Worm (Caenorhabditis elegans): ENCODE results near the gene F59E12.3.

- TF ChIP-seq blmp-1 (tag; optimal IDR thresholded peaks at IDR 0.05) (no peak), ceh-90 (tag; optimal IDR thresholded peaks at IDR 0.05) (no peak), ceh-82 (tag; optimal IDR thresholded peaks at IDR 0.05) (no peak), aha-1 (tag; optimal IDR thresholded peaks at IDR 0.05) (no peak), dpl-1 (GFP tag; optimal IDR thresholded peaks at IDR 0.05) (no peak), unc-62 (GFP tag; optimal IDR thresholded peaks at IDR 0.05) (no peak), unc-30 (tag; optimal IDR thresholded peaks at IDR 0.05) (no peak), mdl-1 (tag; optimal IDR thresholded peaks at IDR 0.05) (no peak), ztf-11 (tag; optimal IDR thresholded peaks at IDR 0.05) (no peak), lsy-2 (tag; optimal IDR thresholded peaks at IDR 0.05) (no peak), sptf-1 (tag; optimal IDR thresholded peaks at IDR 0.05) (no peak), snpc-4 (tag; optimal IDR thresholded peaks at IDR 0.05) (no peak), dsc-1 (tag; optimal IDR thresholded peaks at IDR 0.05) (no peak), egl-27 (tag; optimal IDR thresholded peaks at IDR 0.05) (no peak)
Observed at ce11 chrII:5642110-5642509, 4.0 kb downstream of the F59E12.3 start.

All from whole organism, L1 larva.